Fruit fly (Drosophila melanogaster): ENCODE data around the gene CG32074.

CG32074 gene

dm6 chr3L:11125636-11126532, 6.2 kb downstream of the CG32074 start:
- no peak for TF ChIP-seq CG8478 (optimal IDR thresholded peaks at IDR 0.05)
- no peak for TF ChIP-seq CTCF (optimal IDR thresholded peaks at IDR 0.05)

- TF ChIP-seq CTCF (optimal IDR thresholded peaks at IDR 0.05) (no peak), CG8478 (optimal IDR thresholded peaks at IDR 0.05) (no peak)
These were observed 7.3 kb downstream of the CG32074 start for dm6 chr3L:11124841-11125240.

- TF ChIP-seq CTCF (optimal IDR thresholded peaks at IDR 0.05) = no peak
- TF ChIP-seq CG8478 (optimal IDR thresholded peaks at IDR 0.05) = no peak
These were observed 7.7 kb downstream of the CG32074 start for dm6 chr3L:11124439-11124838.

dm6 chr3L:11123598-11124284, 8.4 kb downstream of the CG32074 start:
- TF ChIP-seq CTCF (optimal IDR thresholded peaks at IDR 0.05) (no peak), CG8478 (optimal IDR thresholded peaks at IDR 0.05) (no peak)

- peak; percentile 96 for TF ChIP-seq CTCF (optimal IDR thresholded peaks at IDR 0.05)
- no peak for TF ChIP-seq CG8478 (optimal IDR thresholded peaks at IDR 0.05)
These were observed 9.0 kb downstream of the CG32074 start, which contains the start of the genes Ufd1 and NaPi-III for dm6 chr3L:11123088-11123487. TSS of gene Ufd1 (minus strand) at chr3L:11123216. TSS of gene NaPi-III (plus strand) at chr3L:11123348.

- TF ChIP-seq CG8478 (optimal IDR thresholded peaks at IDR 0.05) (no peak), CTCF (optimal IDR thresholded peaks at IDR 0.05) (peak; percentile 44 to 51)
These were observed 11.6 kb downstream of the CG32074 start, which contains the start of the genes FoxK and mRpL2 for dm6 chr3L:11120419-11120958. TSS of gene FoxK (minus strand) at chr3L:11120783. TSS of gene mRpL2 (plus strand) at chr3L:11120847.

- no peak for TF ChIP-seq CTCF (optimal IDR thresholded peaks at IDR 0.05)
- no peak for TF ChIP-seq CG8478 (optimal IDR thresholded peaks at IDR 0.05)
These were observed 12.2 kb downstream of the CG32074 start for dm6 chr3L:11119901-11120418.

dm6 chr3L:11119396-11119900, 12.7 kb downstream of the CG32074 start:
- TF ChIP-seq CG8478 (optimal IDR thresholded peaks at IDR 0.05) = no peak
- TF ChIP-seq CTCF (optimal IDR thresholded peaks at IDR 0.05) = no peak

dm6 chr3L:11118627-11119395, 13.3 kb downstream of the CG32074 start:
- TF ChIP-seq CTCF (optimal IDR thresholded peaks at IDR 0.05) = no peak
- TF ChIP-seq CG8478 (optimal IDR thresholded peaks at IDR 0.05) = no peak

- TF ChIP-seq CG8478 (optimal IDR thresholded peaks at IDR 0.05) (no peak), CTCF (optimal IDR thresholded peaks at IDR 0.05) (no peak)
These were observed 14.4 kb downstream of the CG32074 start for dm6 chr3L:11117733-11118132.

- TF ChIP-seq CTCF (optimal IDR thresholded peaks at IDR 0.05) = no peak
- TF ChIP-seq CG8478 (optimal IDR thresholded peaks at IDR 0.05) = no peak
These were observed 18.6 kb downstream of the CG32074 start, which contains the start of gene Sod1 for dm6 chr3L:11113198-11114197. TSS of gene Sod1 (minus strand) at chr3L:11113740.

- no peak for TF ChIP-seq CTCF (optimal IDR thresholded peaks at IDR 0.05)
- no peak for TF ChIP-seq CG8478 (optimal IDR thresholded peaks at IDR 0.05)
These were observed 19.7 kb downstream of the CG32074 start for dm6 chr3L:11112427-11112826.

- TF ChIP-seq CG8478 (optimal IDR thresholded peaks at IDR 0.05) (no peak), CTCF (optimal IDR thresholded peaks at IDR 0.05) (no peak)
These were observed 22.7 kb downstream of the CG32074 start, which contains the start of the genes CG34012 and emei for dm6 chr3L:11109454-11109853. TSS of gene CG34012 (minus strand) at chr3L:11109505. TSS of gene emei (plus strand) at chr3L:11109690.

Data from S2 (cell line).